Worm (Caenorhabditis elegans): ENCODE measurements around the gene srd-27.

DNA sequence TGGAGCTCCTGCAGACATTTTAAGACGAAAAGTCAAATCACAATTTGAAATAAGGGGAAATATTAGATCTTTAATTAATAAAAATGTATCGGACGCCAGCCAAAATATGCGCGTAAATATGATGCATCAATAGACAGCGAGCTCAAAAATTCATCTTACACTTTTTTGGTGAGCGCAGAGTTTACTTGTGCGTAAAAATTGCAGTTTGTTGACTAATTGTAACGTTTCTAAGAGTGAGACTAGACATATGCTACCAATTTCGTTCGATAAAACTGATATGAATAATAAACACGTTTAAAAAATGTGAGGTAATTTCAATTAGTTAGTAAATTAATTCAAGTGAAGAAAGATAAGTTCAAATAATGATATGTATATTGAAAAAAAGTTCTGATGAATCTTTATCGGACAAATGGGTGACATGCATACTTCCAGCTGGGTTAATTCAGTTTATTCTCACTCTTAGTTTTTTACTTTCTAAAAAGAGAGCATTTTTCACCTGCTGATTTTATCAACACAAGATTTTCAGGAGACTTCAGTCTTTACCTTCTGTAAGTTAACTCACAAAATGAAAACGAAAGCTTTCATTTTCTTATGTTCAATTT, 23.9 kb upstream of the srd-27 start, which contains the start of the genes nhr-285 and irld-52:
- TF ChIP-seq nhr-237 (tag; optimal IDR thresholded peaks at IDR 0.05) (no peak), nhr-28 (tag; optimal IDR thresholded peaks at IDR 0.05) (no peak), unc-62 (GFP tag; optimal IDR thresholded peaks at IDR 0.05) (no peak), elt-3 (tag; optimal IDR thresholded peaks at IDR 0.05) (no peak), mdl-1 (tag; optimal IDR thresholded peaks at IDR 0.05) (no peak), nfya-1 (tag; optimal IDR thresholded peaks at IDR 0.05; ENCODE audit: insufficient read depth) (no peak)
